Fruit fly (Drosophila melanogaster) whole organism, prepupa: ENCODE results near the gene CG42404.
A peak's percentile ranks its signal among the peaks of the same experiment; 100 is the strongest.

ENCODE experiments used
- Blimp-1 ChIP-seq: fragments of 200-800 bp; sonication (Bioruptor generic); optimal IDR thresholded peaks from 3 replicates; lab custom pipeline; 2017; ENCODE audit warnings: missing biosample characterization, missing genetic modification characterization, mild to moderate bottlenecking, moderate library complexity, missing genetic modification reagents
- CG10669 ChIP-seq: fragments of 200-800 bp; sonication (Bioruptor generic); optimal IDR thresholded peaks from 3 replicates; lab custom pipeline; 2018; ENCODE audit warnings: missing biosample characterization, mild to moderate bottlenecking, missing genetic modification characterization, moderate library complexity
- CG11294 ChIP-seq: fragments of 200-800 bp; sonication (Bioruptor generic); IDR thresholded peaks from 2 replicates; pipeline ENCODE4 v1.3.6; 2022; ENCODE audit warnings: missing biosample characterization, missing genetic modification characterization
- CG11762 ChIP-seq: fragments of 200-800 bp; sonication (Bioruptor generic); optimal IDR thresholded peaks from 3 replicates; lab custom pipeline; 2016; ENCODE audit warnings: missing biosample characterization, missing genetic modification characterization; ENCODE audit not compliant: insufficient read depth
- CG15336 ChIP-seq: fragments of 200-800 bp; sonication (Bioruptor generic); IDR thresholded peaks from 2 replicates; pipeline ENCODE4 v1.3.6; 2022; ENCODE audit warnings: missing biosample characterization, missing genetic modification characterization
- CG16779 ChIP-seq: fragments of 200-800 bp; sonication (Bioruptor generic); optimal IDR thresholded peaks from 3 replicates; lab custom pipeline; 2017; ENCODE audit warnings: missing biosample characterization, mild to moderate bottlenecking, missing genetic modification characterization
- CG31627 ChIP-seq: fragments of 200-800 bp; sonication (Bioruptor generic); optimal IDR thresholded peaks from 3 replicates; lab custom pipeline; 2016; ENCODE audit warnings: missing biosample characterization, missing genetic modification characterization
- CG34406 ChIP-seq: fragments of 200-800 bp; sonication (Bioruptor generic); optimal IDR thresholded peaks from 3 replicates; lab custom pipeline; 2016; ENCODE audit warnings: missing biosample characterization, missing genetic modification characterization
- CG6276 ChIP-seq: fragments of 200-800 bp; sonication (Bioruptor generic); optimal IDR thresholded peaks from 2 replicates; lab custom pipeline; 2017; ENCODE audit warnings: missing biosample characterization, mild to moderate bottlenecking, missing genetic modification characterization
- CG6792 ChIP-seq: fragments of 200-800 bp; sonication (Bioruptor generic); optimal IDR thresholded peaks from 3 replicates; lab custom pipeline; 2016; ENCODE audit warnings: missing biosample characterization, missing genetic modification characterization
- CG6854 ChIP-seq: fragments of 200-800 bp; sonication (Bioruptor generic); optimal IDR thresholded peaks from 2 replicates; lab custom pipeline; 2017; ENCODE audit warnings: missing biosample characterization, mild to moderate bottlenecking, missing genetic modification characterization
- CG7368 ChIP-seq: fragments of 200-800 bp; sonication (Bioruptor generic); optimal IDR thresholded peaks from 3 replicates; lab custom pipeline; 2016; ENCODE audit warnings: missing biosample characterization, missing genetic modification characterization
- CG8119 ChIP-seq: fragments of 200-800 bp; sonication (Bioruptor generic); IDR thresholded peaks from 3 replicates; pipeline ENCODE4 v1.3.6; 2022; ENCODE audit warnings: missing biosample characterization, missing genetic modification characterization
- CG8319 ChIP-seq: fragments of 200-800 bp; sonication (Bioruptor generic); optimal IDR thresholded peaks from 3 replicates; lab custom pipeline; 2016; ENCODE audit warnings: missing biosample characterization, missing genetic modification characterization
- CG8632 ChIP-seq: fragments of 200-800 bp; sonication (Bioruptor generic); optimal IDR thresholded peaks from 3 replicates; lab custom pipeline; 2016; ENCODE audit warnings: missing biosample characterization, missing genetic modification characterization
- CG9139 ChIP-seq: fragments of 200-800 bp; sonication (Bioruptor generic); optimal IDR thresholded peaks from 3 replicates; lab custom pipeline; 2017; ENCODE audit warnings: missing biosample characterization, mild to moderate bottlenecking, missing genetic modification characterization
- Eip75B ChIP-seq: fragments of 200-800 bp; sonication (Bioruptor generic); optimal IDR thresholded peaks from 3 replicates; lab custom pipeline; 2016; ENCODE audit warnings: missing biosample characterization, missing genetic modification characterization
- Eip78C ChIP-seq: fragments of 200-800 bp; sonication (Bioruptor generic); peaks from one replicate; lab custom pipeline; 2016; ENCODE audit warnings: missing biosample characterization, missing genetic modification characterization
- Eip93F ChIP-seq: fragments of 200-800 bp; sonication (Bioruptor generic); optimal IDR thresholded peaks from 2 replicates; lab custom pipeline; 2016; ENCODE audit warnings: missing biosample characterization, mild to moderate bottlenecking, missing genetic modification characterization
- Ets21C ChIP-seq: fragments of 200-800 bp; sonication (Bioruptor generic); optimal IDR thresholded peaks from 3 replicates; lab custom pipeline; 2016; ENCODE audit warnings: missing biosample characterization, missing genetic modification characterization
- Ets96B ChIP-seq: fragments of 200-800 bp; optimal IDR thresholded peaks from 2 replicates; lab custom pipeline; 2019; ENCODE audit warnings: missing biosample characterization, mild to moderate bottlenecking, missing genetic modification characterization, moderate library complexity
- Gug ChIP-seq: fragments of 200-800 bp; sonication (Bioruptor generic); IDR thresholded peaks from 2 replicates; pipeline ENCODE4 v1.3.6; 2022; ENCODE audit warnings: missing biosample characterization, missing genetic modification characterization
- Hr38 ChIP-seq: sonication (Bioruptor generic); optimal IDR thresholded peaks from 2 replicates; lab custom pipeline; 2016; ENCODE audit warnings: missing biosample characterization, missing genetic modification characterization
- Hr39 ChIP-seq: fragments of 200-800 bp; sonication (Bioruptor generic); optimal IDR thresholded peaks from 2 replicates; lab custom pipeline; 2016; ENCODE audit warnings: missing biosample characterization, missing genetic modification characterization
- Hr4 ChIP-seq: fragments of 200-800 bp; sonication (Bioruptor generic); optimal IDR thresholded peaks from 3 replicates; lab custom pipeline; 2016; ENCODE audit warnings: missing biosample characterization, missing genetic modification characterization
- Lpt ChIP-seq: fragments of 200-800 bp; sonication (Bioruptor generic); optimal IDR thresholded peaks from 3 replicates; lab custom pipeline; 2016; ENCODE audit warnings: missing biosample characterization, missing genetic modification characterization
- Met ChIP-seq: fragments of 200-800 bp; sonication (Bioruptor generic); optimal IDR thresholded peaks from 3 replicates; lab custom pipeline; 2016; ENCODE audit warnings: missing biosample characterization, missing genetic modification characterization
- Smox ChIP-seq: fragments of 200-800 bp; sonication (Bioruptor generic); optimal IDR thresholded peaks from 3 replicates; lab custom pipeline; 2016; ENCODE audit warnings: missing biosample characterization, missing genetic modification characterization
- Sox15 ChIP-seq: fragments of 200-800 bp; sonication (Bioruptor generic); optimal IDR thresholded peaks from 3 replicates; lab custom pipeline; 2016; ENCODE audit warnings: missing biosample characterization, missing genetic modification characterization
- achi ChIP-seq: fragments of 200-800 bp; sonication (Bioruptor generic); optimal IDR thresholded peaks from 3 replicates; lab custom pipeline; 2016; ENCODE audit warnings: missing biosample characterization, missing genetic modification characterization
- cyc ChIP-seq: fragments of 200-800 bp; sonication (Bioruptor generic); optimal IDR thresholded peaks from 3 replicates; lab custom pipeline; 2016; ENCODE audit warnings: missing biosample characterization, missing genetic modification characterization
- dac ChIP-seq: fragments of 200-800 bp; sonication (Bioruptor generic); optimal IDR thresholded peaks from 2 replicates; lab custom pipeline; 2017; ENCODE audit warnings: missing biosample characterization, mild to moderate bottlenecking, missing genetic modification characterization
- dsx ChIP-seq: fragments of 200-800 bp; optimal IDR thresholded peaks from 3 replicates; lab custom pipeline; 2019; ENCODE audit warnings: missing biosample characterization, mild to moderate bottlenecking, missing genetic modification characterization, moderate library complexity; ENCODE audit not compliant: poor library complexity, severe bottlenecking
- eg ChIP-seq: fragments of 200-800 bp; sonication (Bioruptor generic); IDR thresholded peaks from 3 replicates; pipeline ENCODE4 v1.3.6; 2022; ENCODE audit warnings: missing biosample characterization, missing genetic modification characterization
- fd59A ChIP-seq: fragments of 200-800 bp; sonication (Bioruptor generic); optimal IDR thresholded peaks from 2 replicates; lab custom pipeline; 2017; ENCODE audit warnings: missing biosample characterization, mild to moderate bottlenecking, missing genetic modification characterization, missing genetic modification reagents
- lz ChIP-seq: fragments of 200-800 bp; sonication (Bioruptor generic); optimal IDR thresholded peaks from 3 replicates; lab custom pipeline; 2016; ENCODE audit warnings: missing biosample characterization, missing genetic modification characterization
- net ChIP-seq: fragments of 200-800 bp; sonication (Bioruptor generic); optimal IDR thresholded peaks from 3 replicates; lab custom pipeline; 2016; ENCODE audit warnings: missing biosample characterization, missing genetic modification characterization
- pdm3 ChIP-seq: fragments of 200-800 bp; sonication (Bioruptor generic); optimal IDR thresholded peaks from 3 replicates; lab custom pipeline; 2016; ENCODE audit warnings: missing biosample characterization, missing genetic modification characterization
- salr ChIP-seq, 2 experiments: fragments of 200-800 bp; sonication (Bioruptor generic); optimal IDR thresholded peaks; 3 replicates each; lab custom pipeline; 2016 to 2018; ENCODE audit warnings: missing biosample characterization in 2 of 2, missing genetic modification characterization in 2 of 2, mild to moderate bottlenecking in 1 of 2
- spab ChIP-seq: fragments of 200-800 bp; sonication (Bioruptor generic); optimal IDR thresholded peaks from 2 replicates; lab custom pipeline; 2017; ENCODE audit warnings: missing biosample characterization, mild to moderate bottlenecking, missing genetic modification characterization, missing genetic modification reagents
- svp ChIP-seq: fragments of 200-800 bp; sonication (Bioruptor generic); peaks from one replicate; lab custom pipeline; 2016; ENCODE audit warnings: missing biosample characterization, missing genetic modification characterization
- topi ChIP-seq: fragments of 200-800 bp; sonication (Bioruptor generic); optimal IDR thresholded peaks from 3 replicates; lab custom pipeline; 2016; ENCODE audit warnings: missing biosample characterization, missing genetic modification characterization
- vri ChIP-seq: fragments of 200-800 bp; sonication (Bioruptor generic); optimal IDR thresholded peaks from 3 replicates; lab custom pipeline; 2016; ENCODE audit warnings: missing biosample characterization, mild to moderate bottlenecking, missing genetic modification characterization

CG42404 gene

DNA sequence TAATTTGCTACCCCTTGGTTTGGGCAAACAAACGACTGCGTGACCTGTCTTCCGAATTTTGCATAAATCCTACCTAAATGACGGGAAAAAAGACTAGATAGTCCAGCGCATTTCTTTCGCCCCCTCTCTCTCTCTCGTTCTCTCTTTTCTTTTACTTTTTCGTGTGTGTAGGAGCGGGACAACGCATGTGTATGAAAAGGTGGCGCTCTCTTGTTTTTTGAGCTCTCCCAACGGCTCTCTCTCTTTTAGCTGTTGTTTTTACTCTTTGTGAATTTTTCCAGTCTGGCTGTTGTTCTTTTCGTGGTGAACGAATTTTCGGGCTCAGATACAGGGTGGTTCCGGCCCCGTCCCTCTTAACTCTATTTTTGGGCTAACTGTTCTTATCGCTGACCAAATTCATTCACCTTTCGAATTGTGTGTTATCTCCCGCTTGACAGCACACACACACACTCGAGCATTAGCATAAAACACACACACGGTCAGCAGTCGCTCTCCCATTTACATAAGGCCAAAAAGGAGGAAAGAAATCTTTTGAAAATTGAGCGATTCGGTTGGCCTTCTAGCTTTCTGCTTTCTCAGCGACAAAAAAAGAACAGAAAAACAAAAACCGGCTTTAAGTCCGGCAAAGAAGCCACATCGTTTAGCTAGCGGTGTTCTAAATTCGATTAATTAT lies 41.8 kb downstream of the CG42404 start (continued):
- TF ChIP-seq eg (GFP tag; lab: Robert Waterston, UW) (no peak), Sox15 (GFP tag; lab: Kevin White, UChicago) (no peak), CG6276 (GFP tag; lab: Kevin White, UChicago) (peak; percentile 29), CG8319 (no peak), Eip78C (GFP tag; lab: Kevin White, UChicago) (peak; percentile 55), achi (no peak), CG6792 (GFP tag; lab: Kevin White, UChicago) (no peak)

DNA sequence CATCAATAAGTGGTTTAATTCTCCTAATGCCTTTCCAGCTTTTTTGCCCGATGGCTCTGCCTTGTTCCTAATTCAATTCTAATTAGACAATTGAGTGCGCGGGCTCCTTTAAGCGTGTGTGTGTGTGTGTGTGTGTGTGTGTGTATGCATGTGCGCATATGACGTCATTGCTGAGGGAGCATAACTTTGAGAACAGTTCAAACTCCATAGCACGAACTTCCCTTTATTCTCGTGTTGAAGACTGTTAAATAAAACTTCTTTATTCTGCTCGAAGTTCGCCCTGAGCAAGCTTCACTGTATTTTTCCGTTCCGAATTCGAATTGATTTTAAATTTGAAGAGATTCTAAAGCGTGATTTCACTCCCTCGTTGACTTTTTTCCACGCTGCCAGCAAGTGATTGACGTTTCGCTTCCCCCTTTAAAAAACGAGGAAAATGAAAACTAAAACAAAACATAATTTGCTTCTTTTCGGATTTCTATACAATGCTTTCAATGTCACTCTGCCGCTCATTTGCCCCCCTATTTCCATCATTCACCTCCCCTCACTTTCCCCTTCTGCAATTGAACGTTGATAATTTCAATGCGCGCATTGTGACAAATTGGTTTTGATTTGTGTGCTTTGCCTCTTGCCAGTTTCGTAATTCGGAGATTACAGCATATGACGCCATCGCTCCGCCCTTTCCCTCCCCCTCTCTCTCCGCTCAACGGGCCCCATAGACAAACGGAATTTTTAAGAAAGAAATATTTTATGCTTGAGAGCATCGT lies 42.5 kb downstream of the CG42404 start:
- TF ChIP-seq vri (GFP tag; lab: Kevin White, UChicago) = peak; percentile 93
- TF ChIP-seq Hr4 (GFP tag; lab: Kevin White, UChicago) = no peak
- TF ChIP-seq Hr39 (GFP tag; lab: Kevin White, UChicago) = peak; percentile 1
- peak; percentile 4 for TF ChIP-seq Eip78C (GFP tag; lab: Kevin White, UChicago)

DNA sequence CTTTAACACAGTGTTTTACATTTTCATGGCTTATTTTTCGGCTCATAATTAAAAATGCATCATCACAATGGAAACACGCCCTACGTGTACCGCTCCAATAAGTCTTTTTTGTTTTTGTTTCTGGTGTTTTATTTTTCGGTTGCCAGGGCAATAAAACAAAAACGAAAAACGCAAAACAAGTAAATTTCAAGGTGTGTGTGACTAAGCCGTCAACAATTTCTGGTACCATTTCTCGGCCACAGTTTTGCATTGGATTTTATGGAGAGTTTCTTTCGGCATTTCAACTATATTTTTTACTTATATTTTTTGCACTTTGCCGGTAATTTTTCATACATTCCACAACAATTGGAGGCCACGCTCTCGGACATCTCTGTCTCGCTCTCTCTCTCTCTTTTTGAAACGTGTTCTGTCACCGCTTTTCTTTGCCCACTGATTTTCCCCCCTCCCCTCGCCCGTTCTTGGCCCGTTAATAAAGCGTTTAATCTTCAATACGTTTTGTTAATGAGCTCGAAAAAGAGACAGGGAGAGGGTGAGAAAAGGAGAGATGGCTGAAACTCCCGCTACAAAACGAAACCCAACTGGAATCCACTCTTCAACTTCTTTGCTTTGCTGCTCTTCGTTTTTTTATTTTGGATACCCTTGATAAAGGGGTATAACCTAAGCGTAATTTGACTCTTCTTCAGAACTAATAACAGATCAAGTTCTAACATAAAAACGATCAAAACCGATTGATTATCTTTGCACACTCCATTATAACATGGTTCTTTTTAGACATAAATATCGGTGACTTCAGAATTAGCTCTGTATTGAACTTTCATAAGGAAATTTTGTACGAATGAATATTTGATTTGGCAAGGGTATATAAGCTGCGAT lies 43.3 kb downstream of the CG42404 start:
- no peak for TF ChIP-seq CG6276 (GFP tag; lab: Kevin White, UChicago)
- TF ChIP-seq CG11762 = no peak
- peak; percentile 60 for TF ChIP-seq lz (GFP tag; lab: Kevin White, UChicago)
- peak; percentile 79 for TF ChIP-seq Eip78C (GFP tag; lab: Kevin White, UChicago)
- no peak for TF ChIP-seq CG6854 (GFP tag; lab: Kevin White, UChicago)
- TF ChIP-seq CG8319 = no peak
- no peak for TF ChIP-seq dac
- TF ChIP-seq eg (GFP tag; lab: Robert Waterston, UW) = no peak
- peak; percentile 32 for TF ChIP-seq Ets21C (GFP tag; lab: Kevin White, UChicago)
- TF ChIP-seq CG10669 (GFP tag; lab: Kevin White, UChicago) = no peak
- no peak for TF ChIP-seq achi
- no peak for TF ChIP-seq dsx
- TF ChIP-seq CG9139 (GFP tag; lab: Kevin White, UChicago) = peak; percentile 1
- TF ChIP-seq CG34406 (GFP tag; lab: Kevin White, UChicago) = peak; percentile 33
- TF ChIP-seq Met (GFP tag; lab: Kevin White, UChicago) = peak; percentile 68
- TF ChIP-seq net = no peak
- peak; percentile 38 for TF ChIP-seq topi (GFP tag; lab: Kevin White, UChicago)
- peak; percentile 6 for TF ChIP-seq CG8632 (GFP tag; lab: Kevin White, UChicago)
- no peak for TF ChIP-seq Lpt
- no peak for TF ChIP-seq CG11294 (GFP tag; lab: Robert Waterston, UW)
- no peak for TF ChIP-seq CG15336
- TF ChIP-seq Ets96B (tag; lab: Kevin White, UChicago) = no peak
- no peak for TF ChIP-seq CG8119 (GFP tag; lab: Robert Waterston, UW)
- TF ChIP-seq svp (GFP tag; lab: Kevin White, UChicago) = no peak
- no peak for TF ChIP-seq Sox15 (GFP tag; lab: Kevin White, UChicago)
- TF ChIP-seq salr (GFP tag; optimal IDR thresholded peaks at IDR 0.05; lab: Kevin White, UChicago) = no peak
- no peak for TF ChIP-seq Hr38 (GFP tag; lab: Kevin White, UChicago)
- TF ChIP-seq Eip75B (GFP tag; lab: Kevin White, UChicago) = no peak
- no peak for TF ChIP-seq Gug (GFP tag; lab: Robert Waterston, UW)
- no peak for TF ChIP-seq fd59A
- peak; percentile 51 for TF ChIP-seq cyc (GFP tag; lab: Kevin White, UChicago)
- TF ChIP-seq CG31627 (GFP tag; lab: Kevin White, UChicago) = no peak
- no peak for TF ChIP-seq CG7368 (GFP tag; lab: Kevin White, UChicago)
- TF ChIP-seq pdm3 (GFP tag; lab: Kevin White, UChicago) = no peak
- no peak for TF ChIP-seq Smox (GFP tag; lab: Kevin White, UChicago)
- peak; percentile 18 for TF ChIP-seq Eip93F (GFP tag; lab: Kevin White, UChicago)
- TF ChIP-seq Blimp-1 (GFP tag; lab: Kevin White, UChicago) = peak; percentile 67
- TF ChIP-seq CG16779 (tag; lab: Kevin White, UChicago) = no peak
- no peak for TF ChIP-seq spab (GFP tag; lab: Kevin White, UChicago)
